Fruit fly (Drosophila melanogaster) whole organism, embryonic: ENCODE data around the gene stac.
A peak's percentile ranks its signal among the peaks of the same experiment; 100 is the strongest.

Experiments
- BEAF-32 ChIP-seq: fragments of 200-800 bp; sonication (Bioruptor generic); optimal IDR thresholded peaks from 3 replicates; lab custom pipeline; 2017; ENCODE audit warnings: missing biosample characterization, missing genetic modification characterization, mild to moderate bottlenecking, moderate library complexity, missing genetic modification reagents
- CG10147 ChIP-seq: fragments of 200-800 bp; sonication (Bioruptor generic); optimal IDR thresholded peaks from 2 replicates; lab custom pipeline; 2019; ENCODE audit warnings: missing biosample characterization, mild to moderate bottlenecking, missing genetic modification characterization, moderate library complexity
- CG1024 ChIP-seq: fragments of 200-800 bp; sonication (Bioruptor generic); IDR thresholded peaks from 2 replicates; pipeline ENCODE4 v1.3.6; 2022; ENCODE audit warnings: missing biosample characterization, missing genetic modification characterization
- CG10959 ChIP-seq: fragments of 200-800 bp; sonication (Bioruptor generic); IDR thresholded peaks from 2 replicates; pipeline ENCODE4 v1.3.6; 2022; ENCODE audit warnings: missing biosample characterization, missing genetic modification characterization
- CG12071 ChIP-seq: fragments of 200-800 bp; sonication (Bioruptor generic); optimal IDR thresholded peaks from 3 replicates; lab custom pipeline; 2018; ENCODE audit warnings: missing biosample characterization, mild to moderate bottlenecking, missing genetic modification characterization
- CG12155 ChIP-seq: fragments of 200-800 bp; sonication (Bioruptor generic); optimal IDR thresholded peaks from 3 replicates; lab custom pipeline; 2016; ENCODE audit warnings: missing biosample characterization, missing genetic modification characterization
- CG12299 ChIP-seq: fragments of 200-800 bp; sonication (Bioruptor generic); optimal IDR thresholded peaks from 2 replicates; lab custom pipeline; 2018; ENCODE audit warnings: missing biosample characterization, mild to moderate bottlenecking, missing genetic modification characterization
- CG13287 ChIP-seq: fragments of 200-800 bp; sonication (Bioruptor generic); IDR thresholded peaks from 2 replicates; pipeline ENCODE4 v1.3.6; 2022; ENCODE audit warnings: missing biosample characterization, missing genetic modification characterization; ENCODE audit not compliant: partially characterized antibody
- CG14014 ChIP-seq: fragments of 200-800 bp; sonication (Bioruptor generic); IDR thresholded peaks from 2 replicates; pipeline ENCODE4 v1.3.6; 2022; ENCODE audit warnings: missing biosample characterization, missing genetic modification characterization
- CG14710 ChIP-seq: fragments of 200-800 bp; sonication (Bioruptor generic); optimal IDR thresholded peaks from 3 replicates; lab custom pipeline; 2019; ENCODE audit warnings: missing biosample characterization, mild to moderate bottlenecking, missing genetic modification characterization, moderate library complexity
- CG1529 ChIP-seq: fragments of 200-800 bp; sonication (Bioruptor generic); optimal IDR thresholded peaks from 3 replicates; lab custom pipeline; 2018; ENCODE audit warnings: missing biosample characterization, missing genetic modification characterization
- CG2120 ChIP-seq: fragments of 200-800 bp; sonication (Bioruptor generic); optimal IDR thresholded peaks from 3 replicates; lab custom pipeline; 2016; ENCODE audit warnings: missing biosample characterization, missing genetic modification characterization
- CG3065 ChIP-seq: fragments of 200-800 bp; sonication (Bioruptor generic); optimal IDR thresholded peaks from 2 replicates; lab custom pipeline; 2016; ENCODE audit warnings: missing biosample characterization, missing genetic modification characterization
- CG31441 ChIP-seq: fragments of 200-800 bp; sonication (Bioruptor generic); IDR thresholded peaks from 2 replicates; pipeline ENCODE4 v1.3.6; 2022; ENCODE audit warnings: missing biosample characterization, missing genetic modification characterization
- CG32767 ChIP-seq: fragments of 200-800 bp; sonication (Bioruptor generic); IDR thresholded peaks from 2 replicates; pipeline ENCODE4 v1.3.6; 2022; ENCODE audit warnings: missing biosample characterization, missing genetic modification characterization
- CG3726 ChIP-seq: fragments of 200-800 bp; sonication (Bioruptor generic); IDR thresholded peaks from 3 replicates; pipeline ENCODE4, ENCODE4 v1.3.6; 2022; ENCODE audit warnings: missing biosample characterization, missing genetic modification characterization
- CG3995 ChIP-seq: fragments of 200-800 bp; sonication (Bioruptor generic); optimal IDR thresholded peaks from 3 replicates; lab custom pipeline; 2016; ENCODE audit warnings: missing biosample characterization, missing genetic modification characterization
- CG5245 ChIP-seq: fragments of 200-800 bp; sonication (Bioruptor generic); optimal IDR thresholded peaks from 3 replicates; lab custom pipeline; 2016; ENCODE audit warnings: missing biosample characterization, missing genetic modification characterization
- CG8089 ChIP-seq: fragments of 200-800 bp; sonication (Bioruptor generic); optimal IDR thresholded peaks from 3 replicates; lab custom pipeline; 2016; ENCODE audit warnings: missing biosample characterization, missing genetic modification characterization
- CoRest ChIP-seq: fragments of 200-800 bp; sonication (Bioruptor generic); optimal IDR thresholded peaks from 3 replicates; lab custom pipeline; 2018; ENCODE audit warnings: missing biosample characterization, mild to moderate bottlenecking, missing genetic modification characterization, moderate library complexity
- Dfd ChIP-seq, 2 experiments: fragments of >200 bp; optimal IDR thresholded peaks; 2 replicates each; lab custom pipeline; 2017; ENCODE audit warnings: missing biosample characterization in 2 of 2, missing genetic modification characterization in 2 of 2
- Dref ChIP-seq: fragments of 200-800 bp; sonication (Bioruptor generic); IDR thresholded peaks from 2 replicates; pipeline ENCODE4 v1.3.6; 2022; ENCODE audit warnings: missing biosample characterization, missing genetic modification characterization
- HHEX ChIP-seq: fragments of 200-800 bp; sonication (Bioruptor generic); optimal IDR thresholded peaks from 3 replicates; lab custom pipeline; 2017; ENCODE audit warnings: missing biosample characterization, mild to moderate bottlenecking, missing genetic modification characterization, missing genetic modification reagents
- HLHmδ ChIP-seq: fragments of 200-800 bp; sonication (Bioruptor generic); optimal IDR thresholded peaks from 2 replicates; lab custom pipeline; 2018; ENCODE audit warnings: missing biosample characterization, mild to moderate bottlenecking, missing genetic modification characterization, moderate library complexity
- Hr3 ChIP-seq: fragments of 200-800 bp; sonication (Bioruptor generic); optimal IDR thresholded peaks from 3 replicates; lab custom pipeline; 2016; ENCODE audit warnings: missing biosample characterization, missing genetic modification characterization
- Hr78 ChIP-seq, 2 experiments: fragments of 200-800 bp in 1 of 2; fragments of >200 bp in 1 of 2; sonication (Bioruptor generic) in 1 of 2; optimal IDR thresholded peaks; 2 replicates each; lab custom pipeline; 2017 to 2019; ENCODE audit warnings: missing biosample characterization in 2 of 2, missing genetic modification characterization in 2 of 2, mild to moderate bottlenecking in 1 of 2, moderate library complexity in 1 of 2
- Myb ChIP-seq: fragments of 200-800 bp; sonication (Bioruptor generic); optimal IDR thresholded peaks from 2 replicates; lab custom pipeline; 2016; ENCODE audit warnings: missing biosample characterization, missing genetic modification characterization
- NC2α ChIP-seq: fragments of 200-800 bp; sonication (Bioruptor generic); optimal IDR thresholded peaks from 2 replicates; lab custom pipeline; 2016; ENCODE audit warnings: missing biosample characterization, missing genetic modification characterization
- Side ChIP-seq: fragments of 200-800 bp; sonication (Bioruptor generic); optimal IDR thresholded peaks from 2 replicates; lab custom pipeline; 2016; ENCODE audit warnings: missing biosample characterization, missing genetic modification characterization
- Sox102F ChIP-seq: fragments of 200-800 bp; sonication (Bioruptor generic); optimal IDR thresholded peaks from 2 replicates; lab custom pipeline; 2018; ENCODE audit warnings: missing biosample characterization, mild to moderate bottlenecking, missing genetic modification characterization, moderate library complexity
- Vsx1 ChIP-seq: fragments of 200-800 bp; sonication (Bioruptor generic); optimal IDR thresholded peaks from 2 replicates; lab custom pipeline; 2017; ENCODE audit warnings: missing biosample characterization, mild to moderate bottlenecking, missing genetic modification characterization, missing genetic modification reagents
- ab ChIP-seq: fragments of 200-800 bp; sonication (Bioruptor generic); optimal IDR thresholded peaks from 2 replicates; lab custom pipeline; 2016; ENCODE audit warnings: missing biosample characterization, missing genetic modification characterization
- amos ChIP-seq: fragments of 200-800 bp; sonication (Bioruptor generic); IDR thresholded peaks from 2 replicates; pipeline ENCODE4 v1.3.6; 2022; ENCODE audit warnings: missing biosample characterization, missing genetic modification characterization; ENCODE audit not compliant: partially characterized antibody
- bbx ChIP-seq: fragments of 200-800 bp; sonication (Bioruptor generic); IDR thresholded peaks from 2 replicates; pipeline ENCODE4 v1.3.6; 2022; ENCODE audit warnings: missing biosample characterization, missing genetic modification characterization; ENCODE audit not compliant: partially characterized antibody
- ci ChIP-seq: fragments of 200-800 bp; sonication (Bioruptor generic); IDR thresholded peaks from 3 replicates; pipeline ENCODE4 v1.3.6; 2022; ENCODE audit warnings: missing biosample characterization, missing genetic modification characterization
- en ChIP-seq: fragments of 200-800 bp; sonication (Bioruptor generic); optimal IDR thresholded peaks from 2 replicates; lab custom pipeline; 2016; ENCODE audit warnings: missing biosample characterization, missing genetic modification characterization
- grau ChIP-seq: fragments of 200-800 bp; optimal IDR thresholded peaks from 3 replicates; lab custom pipeline; 2019; ENCODE audit warnings: missing biosample characterization, mild to moderate bottlenecking, missing genetic modification characterization, moderate library complexity
- kay ChIP-seq: fragments of 200-800 bp; sonication (Bioruptor generic); optimal IDR thresholded peaks from 2 replicates; lab custom pipeline; 2016; ENCODE audit warnings: missing biosample characterization, missing genetic modification characterization
- klu ChIP-seq: fragments of 200-800 bp; sonication (Bioruptor generic); IDR thresholded peaks from 2 replicates; pipeline ENCODE4 v1.3.6; 2022; ENCODE audit warnings: missing biosample characterization, missing genetic modification characterization
- knrl ChIP-seq: fragments of 200-800 bp; sonication (Bioruptor generic); IDR thresholded peaks from 3 replicates; pipeline ENCODE4 v1.3.6; 2022; ENCODE audit warnings: missing biosample characterization, missing genetic modification characterization; ENCODE audit not compliant: partially characterized antibody
- lilli ChIP-seq: fragments of 200-800 bp; sonication (Bioruptor generic); optimal IDR thresholded peaks from 3 replicates; lab custom pipeline; 2016; ENCODE audit warnings: missing biosample characterization, missing genetic modification characterization
- lola ChIP-seq, 3 experiments: fragments of >200 bp in 2 of 3; fragments of 200-800 bp in 1 of 3; sonication (Bioruptor generic) in 1 of 3; optimal IDR thresholded peaks; 2 replicates each; lab custom pipeline; 2017 to 2019; ENCODE audit warnings: missing biosample characterization in 3 of 3, missing genetic modification characterization in 3 of 3, mild to moderate bottlenecking in 1 of 3, moderate library complexity in 1 of 3
- peb ChIP-seq: fragments of 200-800 bp; sonication (Bioruptor generic); IDR thresholded peaks from 2 replicates; pipeline ENCODE4 v1.3.6; 2022; ENCODE audit warnings: missing biosample characterization, missing genetic modification characterization
- phol ChIP-seq: fragments of 200-800 bp; sonication (Bioruptor generic); optimal IDR thresholded peaks from 3 replicates; lab custom pipeline; 2018; ENCODE audit warnings: missing biosample characterization, mild to moderate bottlenecking, missing genetic modification characterization, moderate library complexity
- pzg ChIP-seq: fragments of 200-800 bp; sonication (Bioruptor generic); optimal IDR thresholded peaks from 3 replicates; lab custom pipeline; 2018; ENCODE audit warnings: missing biosample characterization, mild to moderate bottlenecking, missing genetic modification characterization, moderate library complexity
- sd ChIP-seq: fragments of 200-800 bp; sonication (Bioruptor generic); optimal IDR thresholded peaks from 3 replicates; lab custom pipeline; 2018; ENCODE audit warnings: missing biosample characterization, mild to moderate bottlenecking, missing genetic modification characterization, moderate library complexity
- sens ChIP-seq: fragments of 200-800 bp; sonication (Bioruptor generic); peaks from one replicate; lab custom pipeline; 2016; ENCODE audit warnings: missing biosample characterization, missing genetic modification characterization
- sna ChIP-seq: fragments of 200-800 bp; sonication (Bioruptor generic); IDR thresholded peaks from 2 replicates; pipeline ENCODE4 v1.3.6; 2022; ENCODE audit warnings: missing biosample characterization, missing genetic modification characterization; ENCODE audit not compliant: partially characterized antibody
- stwl ChIP-seq: fragments of 200-800 bp; sonication (Bioruptor generic); optimal IDR thresholded peaks from 3 replicates; lab custom pipeline; 2018; ENCODE audit warnings: missing biosample characterization, mild to moderate bottlenecking, missing genetic modification characterization, moderate library complexity

Gene stac

DNA sequence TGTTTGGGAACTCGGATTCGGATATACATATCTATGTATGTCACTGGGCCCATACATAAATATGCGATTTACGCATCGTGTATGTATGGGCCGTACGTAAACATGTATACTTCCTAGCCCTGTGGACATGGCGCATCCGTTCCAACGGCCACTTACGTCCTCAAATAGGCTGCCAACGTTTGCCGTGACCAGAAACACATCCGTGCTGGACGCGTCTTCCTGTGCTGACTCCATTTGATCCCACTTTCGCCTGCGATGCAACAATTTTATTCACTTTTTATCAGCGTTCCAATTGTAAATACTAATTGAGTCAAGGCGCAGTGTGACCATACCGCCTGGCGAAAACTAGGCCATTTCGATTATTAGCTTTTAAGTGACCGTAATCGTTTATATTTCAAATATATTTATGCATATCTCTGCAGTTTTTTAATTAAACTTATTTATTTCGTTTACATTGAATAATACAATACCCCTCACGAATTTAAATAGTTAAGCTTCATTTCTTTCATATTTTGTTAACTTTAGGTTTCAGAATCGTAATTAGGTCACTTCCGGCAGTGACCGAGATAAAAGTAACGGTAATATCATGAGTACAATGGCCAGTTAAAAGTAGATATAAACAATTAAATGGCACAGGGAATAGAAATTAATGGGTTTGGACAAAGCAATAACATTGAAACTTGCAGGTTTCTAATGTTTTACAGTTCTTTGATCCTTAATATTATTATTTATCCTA is 11.1 kb upstream of the stac start, which contains the start of gene 5PtaseI (continued):
- TF ChIP-seq phol (tag; lab: Kevin White, UChicago) (peak; percentile 30), sd (tag; lab: Kevin White, UChicago) (no peak), sens (peak; percentile 73), CG14014 (no peak), lola (GFP tag; optimal IDR thresholded peaks at IDR 0.05; lab: Kevin White, UChicago) (no peak), Hr78 (GFP tag; optimal IDR thresholded peaks at IDR 0.05; lab: Kevin White, UChicago) (no peak), Dfd (GFP tag; optimal IDR thresholded peaks at IDR 0.05; lab: Kevin White, UChicago) (no peak), CG2120 (no peak), knrl (GFP tag; lab: Robert Waterston, UW) (no peak), Vsx1 (peak; percentile 70), Hr3 (GFP tag; lab: Kevin White, UChicago) (peak; percentile 86), Side (GFP tag; lab: Kevin White, UChicago) (no peak), stwl (tag; lab: Kevin White, UChicago) (peak; percentile 51), CG12299 (tag; lab: Kevin White, UChicago) (no peak), bbx (GFP tag; lab: Robert Waterston, UW) (0 out of 2 replicates have a peak, but pooled peaks have one; percentile 8), CG10147 (GFP tag; lab: Kevin White, UChicago) (no peak), CG32767 (0 out of 2 replicates have a peak, but pooled peaks have one; percentile 47), CG12071 (GFP tag; lab: Kevin White, UChicago) (no peak), CG3995 (GFP tag; lab: Kevin White, UChicago) (peak; percentile 86), lilli (GFP tag; lab: Kevin White, UChicago) (no peak), CG1024 (GFP tag; lab: Robert Waterston, UW) (no peak), BEAF-32 (peak; percentile 34), HLHmδ (GFP tag; lab: Kevin White, UChicago) (no peak), peb (GFP tag; lab: Robert Waterston, UW) (no peak), pzg (GFP tag; lab: Kevin White, UChicago) (peak; percentile 45), Myb (GFP tag; lab: Kevin White, UChicago) (peak; percentile 91), CG10959 (GFP tag; lab: Robert Waterston, UW) (no peak), CoRest (tag; lab: Kevin White, UChicago) (peak; percentile 40), CG3726 (GFP tag; lab: Robert Waterston, UW) (no peak), CG12155 (GFP tag; lab: Kevin White, UChicago) (no peak), ci (0 out of 3 replicates have a peak, but pooled peaks have one; percentile 26), grau (tag; lab: Kevin White, UChicago) (peak; percentile 8), klu (GFP tag; lab: Robert Waterston, UW) (no peak), sna (GFP tag; lab: Robert Waterston, UW) (peak; percentile 27; the same call in 1 of the 2 replicates), Dref (GFP tag; lab: Robert Waterston, UW) (peak; percentile 32; the same call in 1 of the 2 replicates), CG31441 (no peak), CG3065 (GFP tag; lab: Kevin White, UChicago) (no peak), CG1529 (GFP tag; lab: Kevin White, UChicago) (no peak), ab (GFP tag; lab: Kevin White, UChicago) (no peak), CG8089 (GFP tag; lab: Kevin White, UChicago) (no peak), Sox102F (GFP tag; lab: Kevin White, UChicago) (no peak), kay (GFP tag; lab: Kevin White, UChicago) (no peak), CG5245 (GFP tag; lab: Kevin White, UChicago) (no peak), CG13287 (GFP tag; lab: Robert Waterston, UW) (peak; percentile 50; the same call in 1 of the 2 replicates), NC2α (GFP tag; lab: Kevin White, UChicago) (no peak), amos (GFP tag; lab: Robert Waterston, UW) (no peak; the same call in 1 of the 2 replicates), CG14710 (tag; lab: Kevin White, UChicago) (peak; percentile 19), en (GFP tag; lab: Kevin White, UChicago) (no peak), HHEX (GFP tag; lab: Kevin White, UChicago) (no peak)
